Fruit fly (Drosophila melanogaster): ENCODE results near the gene mtDNA-helicase.

The mtDNA-helicase gene

dm6 chr2L:9894871-9895364, 1.7 kb upstream of the mtDNA-helicase start, which contains the start of gene Bka (continued):
- TF ChIP-seq CG6683 (GFP tag; optimal IDR thresholded peaks at IDR 0.05) = peak; percentile 47
- peak; percentile 6 for TF ChIP-seq CG12219 (GFP tag; optimal IDR thresholded peaks at IDR 0.05)
- TF ChIP-seq CG5245 (GFP tag; optimal IDR thresholded peaks at IDR 0.05) = no peak
- TF ChIP-seq zf30C (GFP tag; optimal IDR thresholded peaks at IDR 0.05) = no peak
- peak; percentile 7 for TF ChIP-seq az2 (GFP tag; optimal IDR thresholded peaks at IDR 0.05)
- peak; percentile 62 for TF ChIP-seq CG18619 (GFP tag; optimal IDR thresholded peaks at IDR 0.05)
- no peak for TF ChIP-seq NK7.1 (GFP tag; optimal IDR thresholded peaks at IDR 0.05)
- no peak for TF ChIP-seq CG6654 (GFP tag; optimal IDR thresholded peaks at IDR 0.05)
- peak; percentile 71 for TF ChIP-seq stwl (tag; optimal IDR thresholded peaks at IDR 0.05)
- peak; percentile 79 for TF ChIP-seq sens (GFP tag)
- peak; percentile 21 for TF ChIP-seq zen (tag; optimal IDR thresholded peaks at IDR 0.05)
- TF ChIP-seq bbx (GFP tag; IDR thresholded peaks at IDR 0.05; ENCODE audit: partially characterized antibody) = peak; percentile 95
- peak; percentile 65 for TF ChIP-seq CG15011 (GFP tag; optimal IDR thresholded peaks at IDR 0.05)
- TF ChIP-seq abd-A (tag; optimal IDR thresholded peaks at IDR 0.05) = no peak
- peak; percentile 18 for TF ChIP-seq fd64A (GFP tag; optimal IDR thresholded peaks at IDR 0.05)
- no peak for TF ChIP-seq Hr78 (GFP tag; optimal IDR thresholded peaks at IDR 0.05)
- no peak for TF ChIP-seq Gug (GFP tag; IDR thresholded peaks at IDR 0.05)
- TF ChIP-seq Jarid2 (GFP tag; optimal IDR thresholded peaks at IDR 0.05) = peak; percentile 53
- no peak for TF ChIP-seq wor (GFP tag; IDR thresholded peaks at IDR 0.05)
- peak; percentile 85 for TF ChIP-seq vvl (GFP tag; IDR thresholded peaks at IDR 0.05)
- TF ChIP-seq Sry-β (GFP tag; optimal IDR thresholded peaks at IDR 0.05) = no peak
- no peak for TF ChIP-seq croc (GFP tag; conservative IDR thresholded peaks at IDR 0.05)
- peak; percentile 76 for TF ChIP-seq ci (GFP tag; IDR thresholded peaks at IDR 0.05)
- peak; percentile 20 for TF ChIP-seq CG18476 (GFP tag; optimal IDR thresholded peaks at IDR 0.05)
- TF ChIP-seq CG6272 (GFP tag; IDR thresholded peaks at IDR 0.05) = no peak; the same call in 1 of the 2 replicates
- no peak for TF ChIP-seq Fer2 (tag; optimal IDR thresholded peaks at IDR 0.05)
- peak in 1 of 2 experiments; percentile 23 for TF ChIP-seq dpn (GFP tag; optimal IDR thresholded peaks at IDR 0.05)
- no peak for TF ChIP-seq fd96Cb (tag; optimal IDR thresholded peaks at IDR 0.05)
- no peak for TF ChIP-seq danr (GFP tag; IDR thresholded peaks at IDR 0.05)
- no peak for TF ChIP-seq btn (GFP tag; optimal IDR thresholded peaks at IDR 0.05)
- no peak for TF ChIP-seq CG6854 (GFP tag; optimal IDR thresholded peaks at IDR 0.05)
- TF ChIP-seq CG6765 (GFP tag; optimal IDR thresholded peaks at IDR 0.05) = peak; percentile 57
- no peak for TF ChIP-seq bowl (GFP tag; IDR thresholded peaks at IDR 0.05)
- 0 out of 2 replicates have a peak, but pooled peaks have one; percentile 10 for TF ChIP-seq Ada2b (GFP tag; IDR thresholded peaks at IDR 0.05)
- TF ChIP-seq Rx (GFP tag; IDR thresholded peaks at IDR 0.05) = no peak
- TF ChIP-seq CG8290 (GFP tag; optimal IDR thresholded peaks at IDR 0.05) = peak; percentile 75
- TF ChIP-seq CG8290 (tag; optimal IDR thresholded peaks at IDR 0.05) = peak; percentile 56 to 66
- TF ChIP-seq CG6175 (GFP tag; IDR thresholded peaks at IDR 0.05) = no peak
- TF ChIP-seq en (GFP tag; optimal IDR thresholded peaks at IDR 0.05) = no peak
- TF ChIP-seq cas (GFP tag; IDR thresholded peaks at IDR 0.05) = no peak
- TF ChIP-seq Doc3 (GFP tag; IDR thresholded peaks at IDR 0.05; ENCODE audit: partially characterized antibody) = peak; percentile 99
- TF ChIP-seq Vsx1 (GFP tag; optimal IDR thresholded peaks at IDR 0.05) = peak; percentile 72
- no peak for TF ChIP-seq CG8281 (tag; optimal IDR thresholded peaks at IDR 0.05)
- TF ChIP-seq CG8388 (GFP tag; optimal IDR thresholded peaks at IDR 0.05) = peak; percentile 50
- TF ChIP-seq ftz-f1 (GFP tag; optimal IDR thresholded peaks at IDR 0.05) = no peak
- TF ChIP-seq Hmr (GFP tag; optimal IDR thresholded peaks at IDR 0.05) = peak; percentile 77
- TF ChIP-seq fd102C (GFP tag; optimal IDR thresholded peaks at IDR 0.05) = no peak
- peak; percentile 18 for TF ChIP-seq gfzf (GFP tag; optimal IDR thresholded peaks at IDR 0.05)
- TF ChIP-seq Hr51 (GFP tag; optimal IDR thresholded peaks at IDR 0.05) = peak in 1 of 2 experiments; percentile 52
- TF ChIP-seq Abd-B (GFP tag; optimal IDR thresholded peaks at IDR 0.05) = no peak

Data from whole organism, embryonic.